Worm (Caenorhabditis elegans): ENCODE data around the gene C03E10.3.

C03E10.3 gene

DNA sequence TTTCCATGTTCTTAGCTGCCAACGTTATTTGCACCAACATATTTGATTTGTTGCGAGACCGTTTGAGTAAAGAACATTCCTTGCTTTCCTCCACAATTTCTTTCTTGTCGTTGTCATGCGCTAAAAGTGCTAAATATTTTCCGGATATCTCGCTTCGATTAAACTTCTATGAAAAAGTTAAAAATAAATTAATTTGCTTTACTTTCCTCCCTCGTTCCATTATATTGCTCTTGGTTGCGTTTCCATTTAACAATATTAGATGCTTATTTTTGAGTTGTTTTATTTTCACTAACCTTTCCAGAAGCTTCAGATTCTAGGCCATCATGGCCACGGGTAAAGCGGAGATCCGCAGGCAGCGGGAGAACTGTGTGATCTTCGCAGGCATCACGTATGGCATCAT, 44.6 kb upstream of the C03E10.3 start, which contains the start of gene pgap-1:
Gene pgap-1, plus strand, starts transcription at position 301 of the 400 bp plus-strand sequence.
- TF ChIP-seq sem-4 (tag; optimal IDR thresholded peaks at IDR 0.05) (no peak), ztf-1 (GFP tag; conservative IDR thresholded peaks at IDR 0.05) (no peak), nhr-11 (tag; optimal IDR thresholded peaks at IDR 0.05) (no peak), nhr-23 (tag; optimal IDR thresholded peaks at IDR 0.05) (no peak), nhr-237 (tag; optimal IDR thresholded peaks at IDR 0.05) (no peak), lin-13 (GFP tag; optimal IDR thresholded peaks at IDR 0.05) (no peak), F13H6.1 (tag; optimal IDR thresholded peaks at IDR 0.05) (no peak), crh-2 (tag; optimal IDR thresholded peaks at IDR 0.05) (no peak), ceh-16 (tag; optimal IDR thresholded peaks at IDR 0.05) (no peak), nhr-12 (tag; optimal IDR thresholded peaks at IDR 0.05) (no peak)

DNA sequence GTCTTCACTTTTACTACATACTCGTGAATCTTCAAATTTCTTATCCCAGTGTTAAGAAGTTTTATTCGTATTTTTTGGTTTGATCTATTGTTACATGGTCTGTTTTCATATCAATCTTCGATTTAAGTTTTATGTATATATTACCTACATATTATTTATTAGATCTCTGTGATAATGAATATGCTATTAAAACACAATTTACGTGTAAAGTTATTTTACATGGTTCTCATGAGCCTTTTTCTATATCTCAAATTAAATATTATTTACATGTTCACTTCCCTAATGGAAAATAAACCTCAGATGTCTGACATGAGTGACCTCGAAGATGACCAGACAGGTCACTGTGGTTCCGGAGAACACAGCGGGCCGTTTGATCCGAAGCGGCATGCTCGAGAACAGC, 41.7 kb upstream of the C03E10.3 start, which contains the start of gene mxl-1:
Gene mxl-1, plus strand, starts transcription at position 301 of the 400 bp plus-strand sequence.
- no peak for TF ChIP-seq lin-13 (GFP tag; optimal IDR thresholded peaks at IDR 0.05)
- no peak for TF ChIP-seq elt-3 (tag; optimal IDR thresholded peaks at IDR 0.05)
- no peak for TF ChIP-seq Y55F3AM.14 (GFP tag; optimal IDR thresholded peaks at IDR 0.05)
- no peak for TF ChIP-seq C34F6.9 (tag; optimal IDR thresholded peaks at IDR 0.05)
- no peak for TF ChIP-seq lin-11 (tag; optimal IDR thresholded peaks at IDR 0.05)

DNA sequence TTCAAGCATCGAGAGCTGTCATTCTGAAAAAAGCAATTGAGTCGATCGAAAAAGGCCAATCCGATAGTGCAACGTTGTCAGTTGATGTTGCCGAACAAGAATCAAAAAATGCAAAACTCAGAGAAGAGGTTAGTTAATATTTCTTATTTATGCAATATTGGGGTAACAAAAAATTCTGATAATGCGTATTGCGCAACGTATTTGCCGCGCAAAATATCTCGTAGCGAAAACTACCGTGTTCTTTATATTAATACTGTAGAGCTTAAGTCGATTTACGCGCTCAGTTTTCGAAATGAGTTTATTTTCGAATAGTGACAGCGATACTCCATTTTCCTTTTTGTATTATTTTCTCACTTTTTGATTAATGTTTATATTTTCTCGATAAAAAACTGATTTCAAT, 41.2 kb upstream of the C03E10.3 start:
- TF ChIP-seq R02D3.7 (tag; optimal IDR thresholded peaks at IDR 0.05) (no peak), mbf-1 (tag; optimal IDR thresholded peaks at IDR 0.05) (no peak), nhr-12 (tag; optimal IDR thresholded peaks at IDR 0.05) (no peak), peb-1 (tag; optimal IDR thresholded peaks at IDR 0.05) (no peak), gmeb-1 (tag; optimal IDR thresholded peaks at IDR 0.05) (no peak), ama-1 (optimal IDR thresholded peaks at IDR 0.05) (no peak), skn-1 (tag; optimal IDR thresholded peaks at IDR 0.05) (no peak), F13H6.1 (tag; optimal IDR thresholded peaks at IDR 0.05) (no peak), unc-62 (GFP tag; optimal IDR thresholded peaks at IDR 0.05) (no peak), nhr-6 (tag; optimal IDR thresholded peaks at IDR 0.05) (no peak), fos-1 (tag; optimal IDR thresholded peaks at IDR 0.05) (no peak), ceh-82 (tag; optimal IDR thresholded peaks at IDR 0.05) (no peak), nhr-10 (tag; optimal IDR thresholded peaks at IDR 0.05) (no peak), unc-55 (GFP tag; optimal IDR thresholded peaks at IDR 0.05) (no peak), nhr-77 (tag; optimal IDR thresholded peaks at IDR 0.05) (no peak), nhr-237 (tag; optimal IDR thresholded peaks at IDR 0.05) (no peak), C34F6.9 (tag; optimal IDR thresholded peaks at IDR 0.05) (no peak), nhr-25 (tag; optimal IDR thresholded peaks at IDR 0.05) (no peak), aly-2 (tag; optimal IDR thresholded peaks at IDR 0.05) (no peak), elt-3 (tag; optimal IDR thresholded peaks at IDR 0.05) (no peak)

DNA sequence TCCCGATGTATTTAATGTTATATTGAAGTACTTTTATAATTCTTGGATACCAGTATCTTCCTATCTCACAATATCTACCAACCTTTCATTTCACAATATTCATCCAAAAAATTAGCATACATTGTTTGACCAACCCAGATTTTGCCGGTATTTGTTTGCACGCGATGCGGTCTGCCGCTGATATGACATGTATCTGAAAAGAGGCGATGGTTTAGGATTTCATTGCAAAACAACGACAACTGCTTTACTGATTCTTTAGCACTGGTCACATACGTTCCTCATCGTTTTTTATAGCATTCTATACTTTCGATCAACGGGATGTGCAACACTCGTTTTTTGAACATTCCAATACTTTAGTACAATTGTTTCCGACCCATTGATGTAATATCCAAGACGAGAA, 38.4 kb upstream of the C03E10.3 start, which contains the start of gene mam-4:
Gene mam-4, plus strand, starts transcription at position 301 of the 400 bp plus-strand sequence.
- TF ChIP-seq aly-2 (tag; optimal IDR thresholded peaks at IDR 0.05) (no peak), nhr-77 (tag; optimal IDR thresholded peaks at IDR 0.05) (no peak)

DNA sequence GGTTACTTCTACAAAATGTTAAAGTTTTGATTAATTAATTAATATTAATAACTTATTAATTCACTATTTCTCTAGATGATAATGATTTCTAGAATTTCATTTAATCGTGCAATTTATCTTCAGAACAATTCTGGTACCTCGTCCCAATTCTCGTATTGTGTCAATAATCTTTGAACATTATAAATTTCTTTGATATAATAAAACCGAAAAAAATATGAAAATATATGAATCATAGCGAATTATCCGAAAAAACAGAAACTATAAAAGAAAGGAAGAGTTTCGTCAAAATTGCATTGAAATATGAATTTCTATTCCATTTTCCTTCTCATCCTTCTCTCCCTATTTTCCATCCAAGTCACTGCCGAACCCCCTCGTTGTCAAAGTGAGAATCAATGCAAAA, 35.5 kb upstream of the C03E10.3 start, which contains the start of gene T19B10.12:
Gene T19B10.12, plus strand, starts transcription at position 301 of the 400 bp plus-strand sequence.
- no peak for TF ChIP-seq unc-55 (GFP tag; optimal IDR thresholded peaks at IDR 0.05)
- no peak for TF ChIP-seq nhr-25 (tag; optimal IDR thresholded peaks at IDR 0.05)
- TF ChIP-seq sem-4 (tag; optimal IDR thresholded peaks at IDR 0.05): no peak
- no peak for TF ChIP-seq nhr-10 (tag; optimal IDR thresholded peaks at IDR 0.05)
- TF ChIP-seq Y55F3AM.14 (GFP tag; optimal IDR thresholded peaks at IDR 0.05): no peak
- TF ChIP-seq elt-3 (tag; optimal IDR thresholded peaks at IDR 0.05): no peak
- no peak for TF ChIP-seq F13H6.1 (tag; optimal IDR thresholded peaks at IDR 0.05)
- no peak for TF ChIP-seq ztf-4 (tag; optimal IDR thresholded peaks at IDR 0.05)
- no peak for TF ChIP-seq ztf-1 (GFP tag; conservative IDR thresholded peaks at IDR 0.05)
- TF ChIP-seq nhr-6 (tag; optimal IDR thresholded peaks at IDR 0.05): no peak

DNA sequence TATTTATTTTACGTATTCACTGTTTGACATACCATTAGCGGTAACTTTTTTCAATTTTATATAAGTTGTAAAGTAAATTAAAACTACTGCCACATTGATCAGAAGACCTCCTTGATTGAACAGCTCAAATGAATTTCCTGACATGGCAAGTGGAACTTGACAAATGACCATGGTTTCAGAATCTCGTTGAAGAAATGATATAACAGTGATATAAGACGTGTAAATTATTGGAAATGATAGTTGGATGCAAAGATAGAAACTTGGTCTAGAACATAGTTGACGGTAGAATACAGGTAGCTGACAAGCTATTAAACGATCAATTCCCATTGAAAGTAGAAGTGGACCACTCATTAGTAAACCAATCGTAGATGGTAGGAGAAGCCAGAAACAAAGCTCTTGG, 34.4 kb upstream of the C03E10.3 start:
- no peak for TF ChIP-seq nhr-21 (tag; optimal IDR thresholded peaks at IDR 0.05)
- TF ChIP-seq snpc-4 (tag; optimal IDR thresholded peaks at IDR 0.05): no peak
- no peak for TF ChIP-seq ama-1 (optimal IDR thresholded peaks at IDR 0.05)
- TF ChIP-seq dmd-4 (tag; optimal IDR thresholded peaks at IDR 0.05): no peak
- no peak for TF ChIP-seq R02D3.7 (tag; optimal IDR thresholded peaks at IDR 0.05)
- TF ChIP-seq unc-62 (GFP tag; optimal IDR thresholded peaks at IDR 0.05): no peak
- TF ChIP-seq alr-1 (tag; optimal IDR thresholded peaks at IDR 0.05): no peak
- no peak for TF ChIP-seq sma-9 (GFP tag; optimal IDR thresholded peaks at IDR 0.05)
- no peak for TF ChIP-seq sma-9 (tag; optimal IDR thresholded peaks at IDR 0.05)
- TF ChIP-seq egl-27 (tag; optimal IDR thresholded peaks at IDR 0.05): no peak
- TF ChIP-seq sem-4 (tag; optimal IDR thresholded peaks at IDR 0.05): no peak
